Worm (Caenorhabditis elegans) whole organism, mixed stage, embryonic: ENCODE measurements around the gene C31H1.5.

Source experiments
- nhr-237 ChIP-seq: fragments of 150-350 bp; optimal IDR thresholded peaks from 2 replicates; lab custom pipeline; 2014; ENCODE audit warnings: missing biosample characterization, missing genetic modification characterization
- nhr-28 ChIP-seq: fragments of 150-350 bp; optimal IDR thresholded peaks from 2 replicates; lab custom pipeline; 2014; ENCODE audit warnings: missing biosample characterization, missing genetic modification characterization
- nhr-76 ChIP-seq: sonication (generic microtip); optimal IDR thresholded peaks from 2 replicates; lab custom pipeline; 2017; ENCODE audit warnings: missing biosample characterization, missing genetic modification characterization

DNA sequence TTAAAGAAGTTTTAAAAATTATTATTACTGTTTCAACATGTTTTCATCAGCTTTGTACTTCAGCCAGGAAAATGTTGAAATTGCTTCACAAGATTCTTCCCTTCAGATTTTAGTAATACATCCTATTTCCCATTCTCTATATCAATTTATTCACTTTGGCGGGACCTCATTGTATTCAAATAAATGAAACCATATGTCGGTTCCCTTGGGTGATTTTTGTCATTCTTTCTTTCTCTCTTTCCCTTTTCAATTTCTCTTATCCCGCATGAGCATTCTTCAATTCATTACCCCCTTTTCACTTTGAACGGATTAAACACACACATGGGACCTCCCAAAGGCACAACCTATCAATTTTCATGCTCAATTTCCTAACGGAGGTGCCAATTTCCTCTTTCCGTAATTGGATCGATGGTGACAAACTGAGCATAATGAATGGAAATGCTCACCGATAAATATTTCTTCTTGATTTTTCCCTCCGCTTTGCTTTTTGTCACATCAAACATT lies 7.0 kb upstream of the C31H1.5 start:
- TF ChIP-seq nhr-237 (tag; lab: Kevin White, UChicago) (no peak), nhr-76 (tag; lab: Kevin White, UChicago) (no peak), nhr-28 (no peak)
